In genomic region chr3L:1502086-1502893, dm6 we compare ENCODE assay signal across 1 fruit fly cellular context.
TF ChIP-seq lines count a peak whose summit lies in the region.

Gene hfp, minus strand, starts transcription at chr3L:1502590.
Gene Psa, plus strand, starts transcription at chr3L:1502843.

TF ChIP-seq in whole organism, embryonic, 481 proteins besides CTCF, POLR2A, EP300 and RAD21 (continued from another document):
- TF ChIP-seq CG3847 (GFP tag; IDR thresholded peaks at IDR 0.05; lab: Robert Waterston, UW): no peak
- no peak for TF ChIP-seq Spps (tag; optimal IDR thresholded peaks at IDR 0.05; lab: Kevin White, UChicago)
- TF ChIP-seq CG10209 (GFP tag; optimal IDR thresholded peaks at IDR 0.05; lab: Kevin White, UChicago): no peak
- TF ChIP-seq CG1832 (GFP tag; optimal IDR thresholded peaks at IDR 0.05; lab: Kevin White, UChicago): peak; percentile 5
- no peak for TF ChIP-seq CG31365 (tag; optimal IDR thresholded peaks at IDR 0.05; lab: Kevin White, UChicago)
- TF ChIP-seq trem (tag; optimal IDR thresholded peaks at IDR 0.05; lab: Kevin White, UChicago): peak; percentile 54
- TF ChIP-seq CG17912 (GFP tag; optimal IDR thresholded peaks at IDR 0.05; lab: Kevin White, UChicago): no peak
- no peak for TF ChIP-seq Fer1 (GFP tag; optimal IDR thresholded peaks at IDR 0.05; lab: Kevin White, UChicago)
- no peak for TF ChIP-seq Sox102F (GFP tag; optimal IDR thresholded peaks at IDR 0.05; lab: Kevin White, UChicago)
- no peak for TF ChIP-seq CG8765 (GFP tag; IDR thresholded peaks at IDR 0.05; lab: Robert Waterston, UW)
- TF ChIP-seq Ssrp (tag; optimal IDR thresholded peaks at IDR 0.05; lab: Kevin White, UChicago): no peak
- no peak for TF ChIP-seq sr (GFP tag; IDR thresholded peaks at IDR 0.05; lab: Robert Waterston, UW)
- TF ChIP-seq Fer3 (tag; optimal IDR thresholded peaks at IDR 0.05; lab: Kevin White, UChicago): no peak
- TF ChIP-seq psq (GFP tag; optimal IDR thresholded peaks at IDR 0.05; lab: Kevin White, UChicago): no peak
- peak; percentile 77 for TF ChIP-seq CG34224 (GFP tag; IDR thresholded peaks at IDR 0.05; lab: Robert Waterston, UW; ENCODE audit: partially characterized antibody)
- no peak for TF ChIP-seq zfh2 (GFP tag; optimal IDR thresholded peaks at IDR 0.05; lab: Kevin White, UChicago)
- TF ChIP-seq dmrt11E (tag; optimal IDR thresholded peaks at IDR 0.05; lab: Kevin White, UChicago): no peak
- no peak for TF ChIP-seq HLHmδ (GFP tag; optimal IDR thresholded peaks at IDR 0.05; lab: Kevin White, UChicago)
- no peak for TF ChIP-seq danr (GFP tag; IDR thresholded peaks at IDR 0.05; lab: Robert Waterston, UW)
- TF ChIP-seq CG12659 (GFP tag; optimal IDR thresholded peaks at IDR 0.05; lab: Kevin White, UChicago): peak; percentile 50
- TF ChIP-seq CG15269 (tag; optimal IDR thresholded peaks at IDR 0.05; lab: Kevin White, UChicago): no peak
- no peak for TF ChIP-seq gsb (GFP tag; IDR thresholded peaks at IDR 0.05; lab: Robert Waterston, UW)
- no peak for TF ChIP-seq CG1529 (GFP tag; optimal IDR thresholded peaks at IDR 0.05; lab: Kevin White, UChicago)
- no peak for TF ChIP-seq lov (optimal IDR thresholded peaks at IDR 0.05; lab: Kevin White, UChicago)
- no peak for TF ChIP-seq lov (GFP tag; IDR thresholded peaks at IDR 0.05; lab: Robert Waterston, UW)
- TF ChIP-seq tup (GFP tag; optimal IDR thresholded peaks at IDR 0.05; lab: Kevin White, UChicago): no peak
- no peak for TF ChIP-seq usp (GFP tag; optimal IDR thresholded peaks at IDR 0.05; lab: Kevin White, UChicago)
- no peak for TF ChIP-seq CG8290 (GFP tag; optimal IDR thresholded peaks at IDR 0.05; lab: Kevin White, UChicago)
- no peak for TF ChIP-seq CG8290 (tag; optimal IDR thresholded peaks at IDR 0.05; lab: Kevin White, UChicago)
- TF ChIP-seq Dll (GFP tag; IDR thresholded peaks at IDR 0.05; lab: Robert Waterston, UW; ENCODE audit: partially characterized antibody): peak; percentile 73
- TF ChIP-seq gfzf (GFP tag; optimal IDR thresholded peaks at IDR 0.05; lab: Kevin White, UChicago): peak; percentile 30
- no peak for TF ChIP-seq CG10366 (GFP tag; IDR thresholded peaks at IDR 0.05; lab: Robert Waterston, UW)
- peak; percentile 83 for TF ChIP-seq bbx (GFP tag; IDR thresholded peaks at IDR 0.05; lab: Robert Waterston, UW; ENCODE audit: partially characterized antibody)
- TF ChIP-seq dysf (GFP tag; IDR thresholded peaks at IDR 0.05; lab: Robert Waterston, UW): no peak
- TF ChIP-seq CG16813 (GFP tag; IDR thresholded peaks at IDR 0.05; lab: Robert Waterston, UW; ENCODE audit: partially characterized antibody): peak; percentile 70
- no peak for TF ChIP-seq CG2202 (tag; optimal IDR thresholded peaks at IDR 0.05; lab: Kevin White, UChicago)
- no peak for TF ChIP-seq H15 (GFP tag; IDR thresholded peaks at IDR 0.05; lab: Robert Waterston, UW)
- no peak for TF ChIP-seq tap (tag; optimal IDR thresholded peaks at IDR 0.05; lab: Kevin White, UChicago)
- no peak for TF ChIP-seq CG31224 (GFP tag; IDR thresholded peaks at IDR 0.05; lab: Robert Waterston, UW)
- peak; percentile 78 for TF ChIP-seq ato (GFP tag; IDR thresholded peaks at IDR 0.05; lab: Robert Waterston, UW; ENCODE audit: partially characterized antibody)
- TF ChIP-seq Gug (GFP tag; IDR thresholded peaks at IDR 0.05; lab: Robert Waterston, UW): no peak
- TF ChIP-seq emc (GFP tag; optimal IDR thresholded peaks at IDR 0.05; lab: Kevin White, UChicago): no peak
- TF ChIP-seq CG8924 (tag; optimal IDR thresholded peaks at IDR 0.05; lab: Kevin White, UChicago): peak; percentile 42
- TF ChIP-seq stc (GFP tag; IDR thresholded peaks at IDR 0.05; lab: Robert Waterston, UW): no peak
- peak; percentile 70; the same call in 1 of the 3 replicates for TF ChIP-seq hb (GFP tag; IDR thresholded peaks at IDR 0.05; lab: Robert Waterston, UW; ENCODE audit: partially characterized antibody)
- TF ChIP-seq CG14965 (GFP tag; optimal IDR thresholded peaks at IDR 0.05; lab: Kevin White, UChicago; ENCODE audit: borderline replicate concordance): no peak
- no peak for TF ChIP-seq CG16779 (GFP tag; IDR thresholded peaks at IDR 0.05; lab: Robert Waterston, UW)
- TF ChIP-seq nmo (GFP tag; optimal IDR thresholded peaks at IDR 0.05; lab: Kevin White, UChicago): no peak
TF ChIP-seq in whole organism, embryonic: peak in this region for 80.
